Fruit fly (Drosophila melanogaster) whole organism, embryonic: ENCODE measurements around the gene CIA30.

ENCODE experiments used
- Ada2b ChIP-seq: fragments of 200-800 bp; sonication (Bioruptor generic); IDR thresholded peaks from 2 replicates; pipeline ENCODE4 v1.3.6; 2022; ENCODE audit warnings: missing biosample characterization, missing genetic modification characterization
- Atf3 ChIP-seq: fragments of 200-800 bp; sonication (Bioruptor generic); optimal IDR thresholded peaks from 3 replicates; lab custom pipeline; 2016; ENCODE audit warnings: missing biosample characterization, missing genetic modification characterization
- Awh ChIP-seq: fragments of 200-800 bp; sonication (Bioruptor generic); IDR thresholded peaks from 2 replicates; pipeline ENCODE4, ENCODE4 v1.3.6; 2022; ENCODE audit warnings: missing biosample characterization, missing genetic modification characterization
- Blimp-1 ChIP-seq: fragments of 200-800 bp; sonication (Bioruptor generic); optimal IDR thresholded peaks from 3 replicates; lab custom pipeline; 2018; ENCODE audit warnings: missing biosample characterization, missing genetic modification characterization, mild to moderate bottlenecking, moderate library complexity, missing genetic modification reagents
- CG10267 ChIP-seq: fragments of 200-800 bp; sonication (Bioruptor generic); optimal IDR thresholded peaks from 2 replicates; lab custom pipeline; 2018; ENCODE audit warnings: missing biosample characterization, mild to moderate bottlenecking, missing genetic modification characterization, moderate library complexity
- CG10654 ChIP-seq: fragments of 200-800 bp; sonication (Bioruptor generic); optimal IDR thresholded peaks from 2 replicates; lab custom pipeline; 2016; ENCODE audit warnings: missing biosample characterization, missing genetic modification characterization
- CG10979 ChIP-seq: fragments of 200-800 bp; sonication (Bioruptor generic); optimal IDR thresholded peaks from 2 replicates; lab custom pipeline; 2018; ENCODE audit warnings: missing biosample characterization, mild to moderate bottlenecking, missing genetic modification characterization, moderate library complexity
- CG12071 ChIP-seq: fragments of 200-800 bp; sonication (Bioruptor generic); optimal IDR thresholded peaks from 3 replicates; lab custom pipeline; 2018; ENCODE audit warnings: missing biosample characterization, mild to moderate bottlenecking, missing genetic modification characterization
- CG15073 ChIP-seq: fragments of 200-800 bp; sonication (Bioruptor generic); optimal IDR thresholded peaks from 2 replicates; lab custom pipeline; 2016; ENCODE audit warnings: missing biosample characterization, missing genetic modification characterization
- CG15696 ChIP-seq: fragments of 200-800 bp; sonication (Bioruptor generic); optimal IDR thresholded peaks from 2 replicates; lab custom pipeline; 2019; ENCODE audit warnings: missing biosample characterization, mild to moderate bottlenecking, missing genetic modification characterization, moderate library complexity
- CG1603 ChIP-seq: fragments of 200-800 bp; sonication (Bioruptor generic); optimal IDR thresholded peaks from 2 replicates; lab custom pipeline; 2019; ENCODE audit warnings: missing biosample characterization, mild to moderate bottlenecking, missing genetic modification characterization, moderate library complexity
- CG17361 ChIP-seq: fragments of 200-800 bp; sonication (Bioruptor generic); IDR thresholded peaks from 3 replicates; pipeline ENCODE4 v1.3.6; 2022; ENCODE audit warnings: missing biosample characterization, missing genetic modification characterization
- CG17829 ChIP-seq: fragments of 200-800 bp; optimal IDR thresholded peaks from 2 replicates; lab custom pipeline; 2019; ENCODE audit warnings: missing biosample characterization, mild to moderate bottlenecking, missing genetic modification characterization, moderate library complexity
- CG18262 ChIP-seq: fragments of 200-800 bp; optimal IDR thresholded peaks from 3 replicates; lab custom pipeline; 2019; ENCODE audit warnings: missing biosample characterization, mild to moderate bottlenecking, missing genetic modification characterization, moderate library complexity
- CG1832 ChIP-seq: fragments of 200-800 bp; sonication (Bioruptor generic); optimal IDR thresholded peaks from 2 replicates; lab custom pipeline; 2017; ENCODE audit warnings: missing biosample characterization, mild to moderate bottlenecking, missing genetic modification characterization, inconsistent platforms
- CG31365 ChIP-seq: fragments of 200-800 bp; sonication (Bioruptor generic); optimal IDR thresholded peaks from 2 replicates; lab custom pipeline; 2018; ENCODE audit warnings: missing biosample characterization, mild to moderate bottlenecking, missing genetic modification characterization
- CG32772 ChIP-seq: fragments of 200-800 bp; sonication (Bioruptor generic); IDR thresholded peaks from 2 replicates; pipeline ENCODE4 v1.3.6; 2022; ENCODE audit warnings: missing biosample characterization, missing genetic modification characterization
- CG34422 ChIP-seq: fragments of 200-800 bp; sonication (Bioruptor generic); IDR thresholded peaks from 3 replicates; pipeline ENCODE4 v1.3.6; 2022; ENCODE audit warnings: missing biosample characterization, missing genetic modification characterization
- CG4404 ChIP-seq: fragments of 200-800 bp; sonication (Bioruptor generic); IDR thresholded peaks from 2 replicates; pipeline ENCODE4 v1.3.6; 2022; ENCODE audit warnings: missing biosample characterization, missing genetic modification characterization
- CG4820 ChIP-seq: fragments of 200-800 bp; sonication (Bioruptor generic); optimal IDR thresholded peaks from 3 replicates; lab custom pipeline; 2016; ENCODE audit warnings: missing biosample characterization, missing genetic modification characterization
- CG6689 ChIP-seq: fragments of 200-800 bp; sonication (Bioruptor generic); IDR thresholded peaks from 2 replicates; pipeline ENCODE4 v1.3.6; 2022; ENCODE audit warnings: missing biosample characterization, missing genetic modification characterization
- CG8089 ChIP-seq: fragments of 200-800 bp; sonication (Bioruptor generic); optimal IDR thresholded peaks from 3 replicates; lab custom pipeline; 2016; ENCODE audit warnings: missing biosample characterization, missing genetic modification characterization
- CG9609 ChIP-seq: fragments of 200-800 bp; sonication (Bioruptor generic); optimal IDR thresholded peaks from 3 replicates; lab custom pipeline; 2016; ENCODE audit warnings: missing biosample characterization, missing genetic modification characterization
- Chrac-16 ChIP-seq: fragments of 200-800 bp; sonication (Bioruptor generic); optimal IDR thresholded peaks from 3 replicates; lab custom pipeline; 2016; ENCODE audit warnings: missing biosample characterization, missing genetic modification characterization
- D ChIP-seq, 2 experiments: fragments of 200-800 bp in 1 of 2; fragments of >200 bp in 1 of 2; sonication (Bioruptor generic) in 1 of 2; optimal IDR thresholded peaks; 2 replicates in 1 of 2; 3 replicates in 1 of 2; lab custom pipeline; 2017; ENCODE audit warnings: mild to moderate bottlenecking in 1 of 2, missing biosample characterization in 1 of 2, missing genetic modification characterization in 1 of 2, missing genetic modification reagents in 1 of 2
- Elba2 ChIP-seq: fragments of 200-800 bp; sonication (Bioruptor generic); optimal IDR thresholded peaks from 3 replicates; lab custom pipeline; 2016; ENCODE audit warnings: missing biosample characterization, missing genetic modification characterization
- H15 ChIP-seq: fragments of 200-800 bp; sonication (Bioruptor generic); IDR thresholded peaks from 3 replicates; pipeline ENCODE4 v1.3.6; 2022; ENCODE audit warnings: missing biosample characterization, missing genetic modification characterization
- H2.0 ChIP-seq: fragments of 200-800 bp; sonication (Bioruptor generic); IDR thresholded peaks from 2 replicates; pipeline ENCODE4 v1.3.6; 2022; ENCODE audit warnings: missing biosample characterization, missing genetic modification characterization
- Med ChIP-seq: fragments of 200-800 bp; sonication (Bioruptor generic); peaks from one replicate; lab custom pipeline; 2016; ENCODE audit warnings: missing biosample characterization, missing genetic modification characterization, mild to moderate bottlenecking, inconsistent platforms, moderate library complexity
- Neu2 ChIP-seq: fragments of 200-800 bp; sonication (Bioruptor generic); optimal IDR thresholded peaks from 3 replicates; lab custom pipeline; 2016; ENCODE audit warnings: missing biosample characterization, missing genetic modification characterization, borderline replicate concordance
- Nf-YB ChIP-seq: fragments of 200-800 bp; sonication (Bioruptor generic); optimal IDR thresholded peaks from 3 replicates; lab custom pipeline; 2019; ENCODE audit warnings: missing biosample characterization, mild to moderate bottlenecking, missing genetic modification characterization, moderate library complexity
- ac ChIP-seq: fragments of 200-800 bp; sonication (Bioruptor generic); optimal IDR thresholded peaks from 3 replicates; lab custom pipeline; 2017; ENCODE audit warnings: missing biosample characterization, mild to moderate bottlenecking, missing genetic modification characterization
- chif ChIP-seq, 2 experiments: fragments of 200-800 bp; sonication (Bioruptor generic); optimal IDR thresholded peaks; 3 replicates each; lab custom pipeline; 2016; ENCODE audit warnings: missing biosample characterization in 2 of 2, missing genetic modification characterization in 2 of 2
- dan ChIP-seq: fragments of 200-800 bp; sonication (Bioruptor generic); IDR thresholded peaks from 2 replicates; pipeline ENCODE4 v1.3.6; 2022; ENCODE audit warnings: missing biosample characterization, missing genetic modification characterization
- dmrt11E ChIP-seq: fragments of 200-800 bp; sonication (Bioruptor generic); optimal IDR thresholded peaks from 3 replicates; lab custom pipeline; 2018; ENCODE audit warnings: missing biosample characterization, mild to moderate bottlenecking, missing genetic modification characterization, moderate library complexity
- dmrt99B ChIP-seq: fragments of 200-800 bp; sonication (Bioruptor generic); optimal IDR thresholded peaks from 2 replicates; lab custom pipeline; 2018; ENCODE audit warnings: missing biosample characterization, mild to moderate bottlenecking, missing genetic modification characterization, moderate library complexity
- fd102C ChIP-seq: fragments of 200-800 bp; sonication (Bioruptor generic); optimal IDR thresholded peaks from 2 replicates; lab custom pipeline; 2018; ENCODE audit warnings: missing biosample characterization, mild to moderate bottlenecking, missing genetic modification characterization, moderate library complexity
- gsb-n ChIP-seq: fragments of 200-800 bp; sonication (Bioruptor generic); optimal IDR thresholded peaks from 3 replicates; lab custom pipeline; 2018; ENCODE audit warnings: missing biosample characterization, mild to moderate bottlenecking, missing genetic modification characterization
- kni ChIP-seq: fragments of 200-800 bp; sonication (Bioruptor generic); optimal IDR thresholded peaks from 3 replicates; lab custom pipeline; 2017; ENCODE audit warnings: mild to moderate bottlenecking, missing biosample characterization, missing genetic modification reagents, missing genetic modification characterization
- lbe ChIP-seq: fragments of 200-800 bp; sonication (Bioruptor generic); optimal IDR thresholded peaks from 2 replicates; lab custom pipeline; 2016; ENCODE audit warnings: missing biosample characterization, mild to moderate bottlenecking, missing genetic modification characterization
- lmd ChIP-seq: fragments of 200-800 bp; sonication (Bioruptor generic); IDR thresholded peaks from 2 replicates; pipeline ENCODE4 v1.3.6; 2022; ENCODE audit warnings: missing biosample characterization, missing genetic modification characterization
- lola ChIP-seq, 3 experiments: fragments of >200 bp in 2 of 3; fragments of 200-800 bp in 1 of 3; sonication (Bioruptor generic) in 1 of 3; optimal IDR thresholded peaks; 2 replicates each; lab custom pipeline; 2017 to 2019; ENCODE audit warnings: missing biosample characterization in 3 of 3, missing genetic modification characterization in 3 of 3, mild to moderate bottlenecking in 1 of 3, moderate library complexity in 1 of 3
- nmo ChIP-seq: fragments of 200-800 bp; sonication (Bioruptor generic); optimal IDR thresholded peaks from 2 replicates; lab custom pipeline; 2018; ENCODE audit warnings: missing biosample characterization, mild to moderate bottlenecking, missing genetic modification characterization, moderate library complexity
- row ChIP-seq: fragments of 200-800 bp; sonication (Bioruptor generic); IDR thresholded peaks from 3 replicates; pipeline ENCODE4 v1.3.6; 2022; ENCODE audit warnings: missing biosample characterization, missing genetic modification characterization
- sens ChIP-seq: fragments of 200-800 bp; sonication (Bioruptor generic); peaks from one replicate; lab custom pipeline; 2016; ENCODE audit warnings: missing biosample characterization, missing genetic modification characterization
- sisA ChIP-seq: fragments of 200-800 bp; sonication (Bioruptor generic); IDR thresholded peaks from 2 replicates; pipeline ENCODE4 v1.3.6; 2022; ENCODE audit warnings: missing biosample characterization, missing genetic modification characterization
- sob ChIP-seq: fragments of 200-800 bp; sonication (Bioruptor generic); IDR thresholded peaks from 2 replicates; pipeline ENCODE4 v1.3.6; 2022; ENCODE audit warnings: missing biosample characterization, missing genetic modification characterization
- tin ChIP-seq: fragments of 200-800 bp; sonication (Bioruptor generic); optimal IDR thresholded peaks from 3 replicates; lab custom pipeline; 2016; ENCODE audit warnings: missing biosample characterization, missing genetic modification characterization
- toy ChIP-seq: fragments of 200-800 bp; sonication (Bioruptor generic); IDR thresholded peaks from 2 replicates; pipeline ENCODE4 v1.3.6; 2022; ENCODE audit warnings: missing biosample characterization, missing genetic modification characterization
- trem ChIP-seq: fragments of 200-800 bp; optimal IDR thresholded peaks from 3 replicates; lab custom pipeline; 2019; ENCODE audit warnings: missing biosample characterization, mild to moderate bottlenecking, missing genetic modification characterization, moderate library complexity

Gene CIA30

DNA sequence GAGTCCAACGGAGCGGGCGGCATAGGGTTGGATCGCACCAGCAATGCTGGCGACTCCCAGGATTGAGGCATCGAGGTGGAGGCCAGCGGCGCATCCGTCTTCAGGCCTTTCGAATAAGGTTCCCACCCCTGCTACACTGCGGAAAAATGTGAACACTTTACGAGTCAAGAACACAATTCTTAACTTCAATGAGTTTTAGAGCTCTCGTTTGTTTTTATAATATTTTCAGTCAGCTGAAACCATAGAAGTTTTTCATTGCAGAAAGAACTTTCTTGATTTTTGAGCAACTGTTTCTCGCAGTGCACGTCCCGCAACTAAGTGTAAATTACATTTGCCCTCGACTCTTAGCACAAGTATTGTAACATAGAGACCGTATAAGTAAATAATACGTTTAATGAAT, 40.4 kb upstream of the CIA30 start:
- TF ChIP-seq ac (GFP tag; lab: Kevin White, UChicago) (peak; percentile 16), tin (GFP tag; lab: Kevin White, UChicago) (peak; percentile 42), sisA (GFP tag; lab: Robert Waterston, UW) (peak; percentile 34), CG9609 (GFP tag; lab: Kevin White, UChicago) (no peak), Nf-YB (GFP tag; lab: Kevin White, UChicago) (peak; percentile 17), Awh (GFP tag; lab: Robert Waterston, UW) (no peak), Elba2 (GFP tag; lab: Kevin White, UChicago) (peak; percentile 40), D (optimal IDR thresholded peaks at IDR 0.05; lab: Kevin White, UChicago) (no peak), D (GFP tag; optimal IDR thresholded peaks at IDR 0.05; lab: Kevin White, UChicago) (peak; percentile 11), CG4820 (GFP tag; lab: Kevin White, UChicago) (peak; percentile 30), CG10979 (peak; percentile 65), dmrt99B (tag; lab: Kevin White, UChicago) (no peak), trem (tag; lab: Kevin White, UChicago) (peak; percentile 27), CG12071 (GFP tag; lab: Kevin White, UChicago) (no peak), Neu2 (GFP tag; lab: Kevin White, UChicago) (no peak), CG8089 (GFP tag; lab: Kevin White, UChicago) (no peak), lmd (GFP tag; lab: Robert Waterston, UW) (peak; percentile 19; the same call in 1 of the 2 replicates), Blimp-1 (GFP tag; lab: Kevin White, UChicago) (peak; percentile 17), toy (GFP tag; lab: Robert Waterston, UW) (no peak), CG34422 (GFP tag; lab: Robert Waterston, UW) (0 out of 3 replicates have a peak, but pooled peaks have one; percentile 11), Atf3 (GFP tag; lab: Kevin White, UChicago) (peak; percentile 10), sob (GFP tag; lab: Robert Waterston, UW) (peak; percentile 9; the same call in 1 of the 2 replicates), CG17829 (tag; lab: Kevin White, UChicago) (peak; percentile 37), CG10267 (tag; lab: Kevin White, UChicago) (peak; percentile 42), dmrt11E (tag; lab: Kevin White, UChicago) (peak; percentile 71), sens (GFP tag; lab: Kevin White, UChicago) (peak; percentile 89), dan (GFP tag; lab: Robert Waterston, UW) (peak; percentile 18; the same call in 1 of the 2 replicates), CG1603 (tag; lab: Kevin White, UChicago) (peak; percentile 63), CG15696 (tag; lab: Kevin White, UChicago) (peak; percentile 58), fd102C (GFP tag; lab: Kevin White, UChicago) (peak; percentile 28), gsb-n (tag; lab: Kevin White, UChicago) (peak; percentile 14), lbe (GFP tag; lab: Kevin White, UChicago) (no peak), CG15073 (GFP tag; lab: Kevin White, UChicago) (no peak), CG17361 (GFP tag; lab: Robert Waterston, UW) (0 out of 3 replicates have a peak, but pooled peaks have one; percentile 13), CG32772 (GFP tag; lab: Robert Waterston, UW) (0 out of 2 replicates have a peak, but pooled peaks have one; percentile 25), CG4404 (GFP tag; lab: Robert Waterston, UW) (peak; percentile 67), Chrac-16 (GFP tag; lab: Kevin White, UChicago) (peak; percentile 34), CG10654 (GFP tag; lab: Kevin White, UChicago) (no peak), Med (GFP tag; lab: Kevin White, UChicago) (peak; percentile 68), CG6689 (GFP tag; lab: Robert Waterston, UW) (0 out of 2 replicates have a peak, but pooled peaks have one; percentile 20), nmo (GFP tag; lab: Kevin White, UChicago) (peak; percentile 14), row (peak; percentile 33; the same call in 2 of the 3 replicates), Ada2b (0 out of 2 replicates have a peak, but pooled peaks have one; percentile 7), CG1832 (no peak), H15 (GFP tag; lab: Robert Waterston, UW) (no peak), lola (GFP tag; optimal IDR thresholded peaks at IDR 0.05; lab: Kevin White, UChicago) (peak in 1 of 3 experiments; percentile 28), H2.0 (peak; percentile 40; the same call in 1 of the 2 replicates), CG18262 (tag; lab: Kevin White, UChicago) (peak; percentile 38), chif (GFP tag; optimal IDR thresholded peaks at IDR 0.05; lab: Kevin White, UChicago) (peak; percentile 21 to 50), CG31365 (tag; lab: Kevin White, UChicago) (no peak), kni (GFP tag; lab: Kevin White, UChicago) (no peak)
